Worm (Caenorhabditis elegans): ENCODE measurements around the gene his-59.

Gene his-59

ce11 chrIV:7447556-7447955 is 40.5 kb upstream of the his-59 start, which contains the start of gene B0496.2:
Gene B0496.2, plus strand, starts transcription at chrIV:7447856.
- no peak for TF ChIP-seq nfya-1 (tag; optimal IDR thresholded peaks at IDR 0.05; ENCODE audit: insufficient read depth)
- TF ChIP-seq hmg-11 (tag; optimal IDR thresholded peaks at IDR 0.05), result no peak
- no peak for TF ChIP-seq elt-2 (tag; optimal IDR thresholded peaks at IDR 0.05)
- TF ChIP-seq nhr-67 (tag; optimal IDR thresholded peaks at IDR 0.05), result no peak
- TF ChIP-seq ceh-28 (tag; optimal IDR thresholded peaks at IDR 0.05), result no peak
- no peak for TF ChIP-seq elt-1 (tag; optimal IDR thresholded peaks at IDR 0.05)
- no peak for TF ChIP-seq lin-39 (tag; optimal IDR thresholded peaks at IDR 0.05)
- TF ChIP-seq nhr-28 (tag; optimal IDR thresholded peaks at IDR 0.05), result no peak
- no peak for TF ChIP-seq nhr-43 (tag; optimal IDR thresholded peaks at IDR 0.05; ENCODE audit: poor library complexity, severe bottlenecking)
- TF ChIP-seq mml-1 (tag; optimal IDR thresholded peaks at IDR 0.05), result no peak
- TF ChIP-seq zag-1 (tag; optimal IDR thresholded peaks at IDR 0.05), result no peak
- TF ChIP-seq fos-1 (tag; optimal IDR thresholded peaks at IDR 0.05), result no peak
- TF ChIP-seq unc-62 (GFP tag; optimal IDR thresholded peaks at IDR 0.05), result no peak
- TF ChIP-seq elt-3 (tag; optimal IDR thresholded peaks at IDR 0.05), result no peak
- TF ChIP-seq aly-2 (tag; optimal IDR thresholded peaks at IDR 0.05), result no peak

- TF ChIP-seq eor-1 (tag; optimal IDR thresholded peaks at IDR 0.05) (no peak), lsy-12 (tag; optimal IDR thresholded peaks at IDR 0.05) (no peak), nhr-12 (tag; optimal IDR thresholded peaks at IDR 0.05) (no peak), pqm-1 (tag; optimal IDR thresholded peaks at IDR 0.05) (no peak), sea-2 (GFP tag; optimal IDR thresholded peaks at IDR 0.05) (no peak), R02D3.7 (tag; optimal IDR thresholded peaks at IDR 0.05) (no peak), aly-2 (tag; optimal IDR thresholded peaks at IDR 0.05) (no peak), ZK546.5 (tag; optimal IDR thresholded peaks at IDR 0.05) (no peak), egl-27 (tag; optimal IDR thresholded peaks at IDR 0.05) (no peak), nhr-76 (tag; optimal IDR thresholded peaks at IDR 0.05) (no peak), nhr-237 (tag; optimal IDR thresholded peaks at IDR 0.05) (no peak), mml-1 (tag; optimal IDR thresholded peaks at IDR 0.05) (no peak), elt-3 (tag; optimal IDR thresholded peaks at IDR 0.05) (no peak), elt-2 (tag; optimal IDR thresholded peaks at IDR 0.05) (no peak)
Observed at ce11 chrIV:7451345-7451744, 36.7 kb upstream of the his-59 start, which contains the start of gene tes-1. Gene tes-1, minus strand, starts transcription at chrIV:7451445.

ce11 chrIV:7453661-7454159 is 34.3 kb upstream of the his-59 start:
- TF ChIP-seq mdl-1 (tag; optimal IDR thresholded peaks at IDR 0.05) (no peak), lin-39 (tag; optimal IDR thresholded peaks at IDR 0.05) (peak; percentile 20), unc-62 (GFP tag; optimal IDR thresholded peaks at IDR 0.05) (no peak), ztf-4 (tag; optimal IDR thresholded peaks at IDR 0.05) (no peak), snpc-4 (tag; optimal IDR thresholded peaks at IDR 0.05) (no peak)

ce11 chrIV:7454890-7455289 is 33.2 kb upstream of the his-59 start:
- TF ChIP-seq nhr-28 (tag; optimal IDR thresholded peaks at IDR 0.05) (no peak), nhr-25 (tag; optimal IDR thresholded peaks at IDR 0.05) (peak; percentile 36)

ce11 chrIV:7456225-7456624 is 31.8 kb upstream of the his-59 start, which contains the start of gene F13B6.1:
Gene F13B6.1, plus strand, starts transcription at chrIV:7456525.
- TF ChIP-seq nfya-1 (tag; optimal IDR thresholded peaks at IDR 0.05; ENCODE audit: insufficient read depth) (no peak), ceh-28 (tag; optimal IDR thresholded peaks at IDR 0.05) (no peak), sea-2 (GFP tag; optimal IDR thresholded peaks at IDR 0.05) (no peak), skn-1 (tag; optimal IDR thresholded peaks at IDR 0.05) (no peak), ceh-9 (tag; optimal IDR thresholded peaks at IDR 0.05) (no peak), ama-1 (optimal IDR thresholded peaks at IDR 0.05) (no peak), egl-5 (tag; optimal IDR thresholded peaks at IDR 0.05) (no peak), snpc-4 (tag; optimal IDR thresholded peaks at IDR 0.05) (no peak), daf-12 (tag; optimal IDR thresholded peaks at IDR 0.05) (no peak), ztf-11 (tag; optimal IDR thresholded peaks at IDR 0.05) (no peak), jun-1 (tag; optimal IDR thresholded peaks at IDR 0.05) (no peak), nhr-67 (tag; optimal IDR thresholded peaks at IDR 0.05) (no peak), mdl-1 (tag; optimal IDR thresholded peaks at IDR 0.05) (no peak), R02D3.7 (tag; optimal IDR thresholded peaks at IDR 0.05) (no peak), nhr-28 (tag; optimal IDR thresholded peaks at IDR 0.05) (no peak), fkh-2 (tag; optimal IDR thresholded peaks at IDR 0.05) (no peak), nhr-77 (tag; optimal IDR thresholded peaks at IDR 0.05) (no peak), nhr-25 (tag; optimal IDR thresholded peaks at IDR 0.05) (no peak)
